Worm (Caenorhabditis elegans): ENCODE measurements around the gene sqv-3.
A peak's percentile ranks its signal among the peaks of the same experiment; 100 is the strongest.

sqv-3 gene

ce11 chrIII:9806968-9807559 is 26.9 kb upstream of the sqv-3 start, which contains the start of gene ZK632.4:
Gene ZK632.4, minus strand, starts transcription at chrIII:9807454.
- peak; percentile 10 for TF ChIP-seq nhr-129 (tag; optimal IDR thresholded peaks at IDR 0.05)
- no peak for TF ChIP-seq ztf-1 (GFP tag; conservative IDR thresholded peaks at IDR 0.05)
- peak; percentile 28 for TF ChIP-seq nhr-25 (tag; optimal IDR thresholded peaks at IDR 0.05)
- peak; percentile 56 for TF ChIP-seq sma-9 (GFP tag; optimal IDR thresholded peaks at IDR 0.05)
- no peak for TF ChIP-seq sma-9 (tag; optimal IDR thresholded peaks at IDR 0.05)

ce11 chrIII:9804997-9805610 is 24.9 kb upstream of the sqv-3 start, which contains the start of gene riok-3:
Gene riok-3, minus strand, starts transcription at chrIII:9805011.
- peak in 1 of 2 experiments; percentile 19 for TF ChIP-seq lsy-2 (tag; optimal IDR thresholded peaks at IDR 0.05)
- no peak for TF ChIP-seq ZK546.5 (tag; optimal IDR thresholded peaks at IDR 0.05)
- TF ChIP-seq unc-55 (GFP tag; optimal IDR thresholded peaks at IDR 0.05), result no peak
- TF ChIP-seq lin-39 (tag; optimal IDR thresholded peaks at IDR 0.05), result no peak
- no peak for TF ChIP-seq nhr-10 (tag; optimal IDR thresholded peaks at IDR 0.05)
- no peak for TF ChIP-seq nhr-11 (tag; optimal IDR thresholded peaks at IDR 0.05)
- peak; percentile 26 for TF ChIP-seq nhr-21 (tag; optimal IDR thresholded peaks at IDR 0.05)
- TF ChIP-seq nhr-6 (tag; optimal IDR thresholded peaks at IDR 0.05), result no peak
- TF ChIP-seq ztf-11 (tag; optimal IDR thresholded peaks at IDR 0.05), result no peak
- no peak for TF ChIP-seq skn-1 (tag; optimal IDR thresholded peaks at IDR 0.05)
- no peak for TF ChIP-seq nhr-12 (tag; optimal IDR thresholded peaks at IDR 0.05)
- peak; percentile 46 for TF ChIP-seq ztf-4 (tag; optimal IDR thresholded peaks at IDR 0.05)
- no peak for TF ChIP-seq ceh-82 (tag; optimal IDR thresholded peaks at IDR 0.05)
- peak; percentile 96 for TF ChIP-seq nhr-129 (tag; optimal IDR thresholded peaks at IDR 0.05)
- TF ChIP-seq sma-3 (GFP tag; optimal IDR thresholded peaks at IDR 0.05), result peak; percentile 42
- TF ChIP-seq gmeb-1 (tag; optimal IDR thresholded peaks at IDR 0.05), result peak; percentile 19
- no peak for TF ChIP-seq R02D3.7 (tag; optimal IDR thresholded peaks at IDR 0.05)
- TF ChIP-seq C34F6.9 (tag; optimal IDR thresholded peaks at IDR 0.05), result no peak
- no peak for TF ChIP-seq egl-27 (tag; optimal IDR thresholded peaks at IDR 0.05)
- no peak for TF ChIP-seq mbf-1 (tag; optimal IDR thresholded peaks at IDR 0.05)
- TF ChIP-seq ama-1 (optimal IDR thresholded peaks at IDR 0.05), result no peak
- TF ChIP-seq lin-13 (GFP tag; optimal IDR thresholded peaks at IDR 0.05), result peak; percentile 37
- TF ChIP-seq unc-62 (GFP tag; optimal IDR thresholded peaks at IDR 0.05), result no peak
- TF ChIP-seq peb-1 (tag; optimal IDR thresholded peaks at IDR 0.05), result no peak
- TF ChIP-seq sma-9 (GFP tag; optimal IDR thresholded peaks at IDR 0.05), result no peak
- no peak for TF ChIP-seq sma-9 (tag; optimal IDR thresholded peaks at IDR 0.05)
- no peak for TF ChIP-seq ceh-16 (tag; optimal IDR thresholded peaks at IDR 0.05)

- TF ChIP-seq nhr-77 (tag; optimal IDR thresholded peaks at IDR 0.05) (no peak), alr-1 (tag; optimal IDR thresholded peaks at IDR 0.05) (no peak), nhr-21 (tag; optimal IDR thresholded peaks at IDR 0.05) (no peak), sma-3 (GFP tag; optimal IDR thresholded peaks at IDR 0.05) (no peak), nhr-6 (tag; optimal IDR thresholded peaks at IDR 0.05) (no peak), sma-9 (GFP tag; optimal IDR thresholded peaks at IDR 0.05) (no peak), sma-9 (tag; optimal IDR thresholded peaks at IDR 0.05) (no peak), mab-5 (tag; optimal IDR thresholded peaks at IDR 0.05) (no peak), ZK546.5 (tag; optimal IDR thresholded peaks at IDR 0.05) (no peak), lin-11 (tag; optimal IDR thresholded peaks at IDR 0.05) (no peak), elt-1 (tag; optimal IDR thresholded peaks at IDR 0.05) (no peak), zag-1 (tag; optimal IDR thresholded peaks at IDR 0.05) (no peak), elt-3 (tag; optimal IDR thresholded peaks at IDR 0.05) (no peak), ztf-4 (tag; optimal IDR thresholded peaks at IDR 0.05) (no peak), nhr-25 (tag; optimal IDR thresholded peaks at IDR 0.05) (no peak), C34F6.9 (tag; optimal IDR thresholded peaks at IDR 0.05) (no peak), blmp-1 (tag; optimal IDR thresholded peaks at IDR 0.05; ENCODE audit: insufficient read depth) (no peak)
Measured at ce11 chrIII:9802045-9802444, 21.9 kb upstream of the sqv-3 start.
